Worm (Caenorhabditis elegans): Measurements from ENCODE around the gene bpl-1.

DNA sequence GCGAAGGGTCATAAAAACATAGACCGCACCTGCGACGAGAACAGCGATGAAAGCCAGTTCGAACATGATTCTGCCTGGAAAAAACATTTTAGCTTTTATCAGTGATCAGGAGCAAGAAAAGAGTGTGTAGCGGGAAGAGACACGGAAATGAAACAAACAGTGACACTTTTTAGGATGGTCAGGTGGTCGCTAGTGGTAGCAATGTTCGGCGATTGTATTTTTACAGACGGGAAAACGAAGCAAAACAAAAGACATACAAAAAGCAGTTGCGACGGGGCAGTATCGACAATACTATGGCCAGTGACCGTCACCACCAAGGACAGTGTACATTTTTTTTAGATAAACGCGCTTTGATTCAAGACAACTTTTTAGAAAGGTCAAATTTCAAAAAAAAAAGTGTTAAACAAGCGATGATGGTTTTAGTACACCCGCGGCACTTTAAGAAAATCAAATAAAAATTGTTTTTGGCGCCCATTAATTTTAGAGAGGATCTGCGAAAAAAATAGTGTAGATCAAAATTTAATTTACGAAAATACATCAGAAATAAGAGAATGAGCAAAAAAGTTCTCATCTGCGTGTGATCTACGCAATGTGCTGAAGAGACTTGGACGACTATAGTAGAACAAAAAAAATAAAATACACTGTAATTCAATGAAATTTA is 38.5 kb upstream of the bpl-1 start, which contains the start of gene T24H7.9:
- no peak for TF ChIP-seq snpc-4 (tag; optimal IDR thresholded peaks at IDR 0.05)
- no peak for TF ChIP-seq elt-3 (tag; optimal IDR thresholded peaks at IDR 0.05)
- TF ChIP-seq ama-1 (optimal IDR thresholded peaks at IDR 0.05), result no peak
- TF ChIP-seq unc-62 (GFP tag; optimal IDR thresholded peaks at IDR 0.05), result no peak
- TF ChIP-seq R02D3.7 (tag; optimal IDR thresholded peaks at IDR 0.05), result no peak
- no peak for TF ChIP-seq nhr-237 (tag; optimal IDR thresholded peaks at IDR 0.05)
- TF ChIP-seq fkh-10 (GFP tag; optimal IDR thresholded peaks at IDR 0.05), result no peak
- peak; percentile 68 for TF ChIP-seq pha-4 (tag; optimal IDR thresholded peaks at IDR 0.05)
- no peak for TF ChIP-seq ztf-4 (tag; optimal IDR thresholded peaks at IDR 0.05)
- no peak for TF ChIP-seq daf-12 (tag; optimal IDR thresholded peaks at IDR 0.05)

Data from whole organism, L3 larva.